Fruit fly (Drosophila melanogaster): Measurements from ENCODE around the gene CG8478.

Gene CG8478

dm6 chr3R:9767620-9768592 is 4.5 kb downstream of the CG8478 start, which contains the start of gene Naa80:
Naa80 (plus strand) TSS chr3R:9767834.
- peak; percentile 37 for TF ChIP-seq CTCF (GFP tag; optimal IDR thresholded peaks at IDR 0.05)
- TF ChIP-seq exex (tag; optimal IDR thresholded peaks at IDR 0.05) = peak; percentile 49
- peak; percentile 11 for TF ChIP-seq CG18262 (tag; optimal IDR thresholded peaks at IDR 0.05)
- peak; percentile 16 for TF ChIP-seq Lhr (GFP tag; optimal IDR thresholded peaks at IDR 0.05)
- TF ChIP-seq CG9437 (GFP tag; optimal IDR thresholded peaks at IDR 0.05) = no peak
- TF ChIP-seq Nf-YA (GFP tag; IDR thresholded peaks at IDR 0.05) = no peak
- no peak for TF ChIP-seq en (GFP tag; optimal IDR thresholded peaks at IDR 0.05)
- TF ChIP-seq cato (GFP tag; optimal IDR thresholded peaks at IDR 0.05; ENCODE audit: borderline replicate concordance) = peak; percentile 44
- peak; percentile 50 for TF ChIP-seq CG34376 (GFP tag; optimal IDR thresholded peaks at IDR 0.05)
- TF ChIP-seq Max (GFP tag; optimal IDR thresholded peaks at IDR 0.05) = peak; percentile 57
- TF ChIP-seq H2.0 (GFP tag; IDR thresholded peaks at IDR 0.05) = peak; percentile 53
- TF ChIP-seq sna (GFP tag; IDR thresholded peaks at IDR 0.05; ENCODE audit: partially characterized antibody) = no peak
- peak; percentile 72 for TF ChIP-seq CG10543 (GFP tag; optimal IDR thresholded peaks at IDR 0.05)
- TF ChIP-seq zen (tag; optimal IDR thresholded peaks at IDR 0.05) = peak; percentile 15
- peak; percentile 86 for TF ChIP-seq fu2 (GFP tag; optimal IDR thresholded peaks at IDR 0.05)
- TF ChIP-seq h (optimal IDR thresholded peaks at IDR 0.05) = no peak
- peak; percentile 82 for TF ChIP-seq mam (GFP tag; optimal IDR thresholded peaks at IDR 0.05)
- TF ChIP-seq CG15269 (tag; optimal IDR thresholded peaks at IDR 0.05) = peak; percentile 38
- TF ChIP-seq CG7556 (GFP tag; optimal IDR thresholded peaks at IDR 0.05) = peak; percentile 48
- no peak for TF ChIP-seq wor (GFP tag; IDR thresholded peaks at IDR 0.05)
- peak; percentile 72 for TF ChIP-seq Chrac-16 (GFP tag; optimal IDR thresholded peaks at IDR 0.05)
- TF ChIP-seq CG13894 (tag; optimal IDR thresholded peaks at IDR 0.05) = peak; percentile 56
- TF ChIP-seq org-1 (GFP tag; optimal IDR thresholded peaks at IDR 0.05) = no peak
- TF ChIP-seq CG17186 (GFP tag; optimal IDR thresholded peaks at IDR 0.05) = peak; percentile 64
- TF ChIP-seq Sox102F (GFP tag; optimal IDR thresholded peaks at IDR 0.05) = no peak
- peak; percentile 67 for TF ChIP-seq Adf1 (GFP tag; IDR thresholded peaks at IDR 0.05)
- TF ChIP-seq mld (GFP tag; IDR thresholded peaks at IDR 0.05; ENCODE audit: partially characterized antibody) = no peak
- peak; percentile 43 for TF ChIP-seq CG14710 (tag; optimal IDR thresholded peaks at IDR 0.05)
- TF ChIP-seq pnt (GFP tag; optimal IDR thresholded peaks at IDR 0.05) = peak; percentile 44
- peak; percentile 94 for TF ChIP-seq pzg (GFP tag; optimal IDR thresholded peaks at IDR 0.05)
- TF ChIP-seq peb (GFP tag; IDR thresholded peaks at IDR 0.05) = no peak
- peak; percentile 59 for TF ChIP-seq Opbp (GFP tag; IDR thresholded peaks at IDR 0.05; ENCODE audit: partially characterized antibody)
- peak; percentile 35 for TF ChIP-seq Camta (GFP tag; optimal IDR thresholded peaks at IDR 0.05)
- TF ChIP-seq CG10654 (GFP tag; optimal IDR thresholded peaks at IDR 0.05) = peak; percentile 51
- TF ChIP-seq onecut (GFP tag; IDR thresholded peaks at IDR 0.05) = peak; percentile 41; the same call in 1 of the 2 replicates
- TF ChIP-seq CG17385 (GFP tag; optimal IDR thresholded peaks at IDR 0.05) = peak; percentile 99
- TF ChIP-seq gsb-n (tag; optimal IDR thresholded peaks at IDR 0.05) = no peak
- peak; percentile 52; the same call in 1 of the 3 replicates for TF ChIP-seq knrl (GFP tag; IDR thresholded peaks at IDR 0.05; ENCODE audit: partially characterized antibody)
- no peak for TF ChIP-seq Sox100B (GFP tag; optimal IDR thresholded peaks at IDR 0.05)
- peak; percentile 58 for TF ChIP-seq CG11398 (GFP tag; optimal IDR thresholded peaks at IDR 0.05)
- peak; percentile 77 for TF ChIP-seq stwl (tag; optimal IDR thresholded peaks at IDR 0.05)
- TF ChIP-seq CG2120 (GFP tag; optimal IDR thresholded peaks at IDR 0.05) = peak; percentile 89
- peak; percentile 58 for TF ChIP-seq HLH3B (GFP tag; IDR thresholded peaks at IDR 0.05)
- peak; percentile 51 for TF ChIP-seq CG3281 (GFP tag; optimal IDR thresholded peaks at IDR 0.05)
- peak; percentile 20 for TF ChIP-seq MTF-1 (GFP tag; optimal IDR thresholded peaks at IDR 0.05; ENCODE audit: borderline replicate concordance)
- TF ChIP-seq dmrt11E (tag; optimal IDR thresholded peaks at IDR 0.05) = peak; percentile 16
- TF ChIP-seq CG4328 (GFP tag; optimal IDR thresholded peaks at IDR 0.05) = peak; percentile 1
- no peak for TF ChIP-seq CG7271 (tag; optimal IDR thresholded peaks at IDR 0.05)

All from whole organism, embryonic.